Fruit fly (Drosophila melanogaster) Kc167 (cell line): ENCODE measurements around the gene CG3556.

ENCODE experiments used
- Sin3A ChIP-seq: fragments of >200 bp; optimal IDR thresholded peaks from 2 replicates; lab custom pipeline; 2018; ENCODE audit warnings: missing external identifiers
- h ChIP-seq: fragments of >200 bp; optimal IDR thresholded peaks from 3 replicates; lab custom pipeline; 2018; ENCODE audit warnings: missing external identifiers
- psq ChIP-seq: fragments of >200 bp; optimal IDR thresholded peaks from 2 replicates; lab custom pipeline; 2017; ENCODE audit warnings: missing external identifiers

dm6 chrX:4571829-4572228, 41.8 kb downstream of the CG3556 start, which contains the start of gene CG12684:
- no peak for TF ChIP-seq h (lab: Kevin White, UChicago)
- no peak for TF ChIP-seq Sin3A
- TF ChIP-seq psq (lab: Kevin White, UChicago) = no peak
